Worm (Caenorhabditis elegans) whole organism, L2 larva: ENCODE measurements around the gene Y39A1A.20.
A peak's percentile ranks its signal among the peaks of the same experiment; 100 is the strongest.

Source experiments
- C34F6.9 ChIP-seq: fragments of 150-350 bp; optimal IDR thresholded peaks from 2 replicates; lab custom pipeline; 2014; ENCODE audit warnings: missing biosample characterization, missing genetic modification characterization
- F13H6.1 ChIP-seq: sonication (generic microtip); optimal IDR thresholded peaks from 2 replicates; lab custom pipeline; 2016; ENCODE audit warnings: missing genetic modification characterization, missing compliant biosample characterization
- R02D3.7 ChIP-seq: fragments of 150-350 bp; optimal IDR thresholded peaks from 2 replicates; lab custom pipeline; 2014; ENCODE audit warnings: missing biosample characterization, missing genetic modification characterization
- Y55F3AM.14 ChIP-seq: fragments of 200-800 bp; sonication (Bioruptor generic); optimal IDR thresholded peaks from 2 replicates; lab custom pipeline; 2018; ENCODE audit warnings: mild to moderate bottlenecking, missing genetic modification characterization, missing compliant biosample characterization
- ZK546.5 ChIP-seq: sonication (generic microtip); optimal IDR thresholded peaks from 2 replicates; lab custom pipeline; 2017; ENCODE audit warnings: missing biosample characterization, missing genetic modification characterization
- alr-1 ChIP-seq: fragments of 150-350 bp; optimal IDR thresholded peaks from 2 replicates; lab custom pipeline; 2014; ENCODE audit warnings: missing biosample characterization, missing genetic modification characterization
- aly-2 ChIP-seq: fragments of 150-350 bp; optimal IDR thresholded peaks from 2 replicates; lab custom pipeline; 2014; ENCODE audit warnings: missing biosample characterization, missing genetic modification characterization
- ama-1 ChIP-seq: fragments of 150-350 bp; optimal IDR thresholded peaks from 2 replicates; lab custom pipeline; 2018; ENCODE audit warnings: inconsistent platforms
- blmp-1 ChIP-seq: sonication (generic microtip); optimal IDR thresholded peaks from 2 replicates; lab custom pipeline; 2017; ENCODE audit warnings: missing genetic modification characterization, mild to moderate bottlenecking, missing compliant biosample characterization, antibody characterized with exemption, moderate library complexity; ENCODE audit not compliant: insufficient read depth
- ceh-16 ChIP-seq: fragments of 150-350 bp; optimal IDR thresholded peaks from 2 replicates; lab custom pipeline; 2014; ENCODE audit warnings: missing biosample characterization, missing genetic modification characterization
- ceh-82 ChIP-seq: fragments of 150-350 bp; optimal IDR thresholded peaks from 2 replicates; lab custom pipeline; 2014; ENCODE audit warnings: missing biosample characterization, missing genetic modification characterization
- crh-2 ChIP-seq: sonication (generic microtip); optimal IDR thresholded peaks from 2 replicates; lab custom pipeline; 2017; ENCODE audit warnings: missing biosample characterization, missing genetic modification characterization
- dmd-4 ChIP-seq: sonication (generic microtip); optimal IDR thresholded peaks from 2 replicates; lab custom pipeline; 2017; ENCODE audit warnings: missing biosample characterization, missing genetic modification characterization
- egl-27 ChIP-seq: sonication (generic microtip); optimal IDR thresholded peaks from 3 replicates; lab custom pipeline; 2017; ENCODE audit warnings: missing biosample characterization, missing genetic modification reagents, missing genetic modification characterization
- elt-1 ChIP-seq: fragments of 150-350 bp; optimal IDR thresholded peaks from 2 replicates; lab custom pipeline; 2014; ENCODE audit warnings: missing biosample characterization, missing genetic modification characterization
- elt-3 ChIP-seq: sonication (generic microtip); optimal IDR thresholded peaks from 2 replicates; lab custom pipeline; 2017; ENCODE audit warnings: missing biosample characterization, missing genetic modification characterization
- fos-1 ChIP-seq: fragments of 150-350 bp; optimal IDR thresholded peaks from 2 replicates; lab custom pipeline; 2014; ENCODE audit warnings: missing biosample characterization, missing genetic modification characterization
- gmeb-1 ChIP-seq: fragments of 150-350 bp; optimal IDR thresholded peaks from 2 replicates; lab custom pipeline; 2014; ENCODE audit warnings: missing biosample characterization, missing genetic modification characterization
- lin-11 ChIP-seq: fragments of 150-350 bp; sonication (generic microtip); optimal IDR thresholded peaks from 2 replicates; lab custom pipeline; 2014; ENCODE audit warnings: missing biosample characterization, missing genetic modification characterization, inconsistent platforms, mixed read lengths
- lin-13 ChIP-seq: fragments of 150-350 bp; optimal IDR thresholded peaks from 2 replicates; lab custom pipeline; 2014; ENCODE audit warnings: missing biosample characterization, missing genetic modification reagents, missing genetic modification characterization
- lin-39 ChIP-seq: fragments of 150-350 bp; optimal IDR thresholded peaks from 2 replicates; lab custom pipeline; 2014; ENCODE audit warnings: missing biosample characterization, missing genetic modification reagents, missing genetic modification characterization
- lsy-2 ChIP-seq, 2 experiments: fragments of 150-350 bp in 1 of 2; sonication (generic microtip) in 1 of 2; optimal IDR thresholded peaks; 2 replicates each; lab custom pipeline; 2014 to 2017; ENCODE audit warnings: missing biosample characterization in 2 of 2, missing genetic modification characterization in 2 of 2
- mab-5 ChIP-seq: fragments of 150-350 bp; optimal IDR thresholded peaks from 2 replicates; lab custom pipeline; 2014; ENCODE audit warnings: missing biosample characterization, missing genetic modification characterization
- mbf-1 ChIP-seq: sonication (generic microtip); optimal IDR thresholded peaks from 2 replicates; lab custom pipeline; 2017; ENCODE audit warnings: missing biosample characterization, missing genetic modification characterization
- mdl-1 ChIP-seq, 2 experiments: fragments of 150-350 bp in 1 of 2; sonication (generic microtip) in 1 of 2; optimal IDR thresholded peaks; 2 replicates each; lab custom pipeline; 2017; ENCODE audit warnings: missing biosample characterization in 2 of 2, missing genetic modification characterization in 2 of 2
- nhr-10 ChIP-seq: sonication (generic microtip); optimal IDR thresholded peaks from 2 replicates; lab custom pipeline; 2017; ENCODE audit warnings: missing biosample characterization, missing genetic modification characterization
- nhr-11 ChIP-seq: fragments of 150-350 bp; optimal IDR thresholded peaks from 2 replicates; lab custom pipeline; 2014; ENCODE audit warnings: missing biosample characterization, missing genetic modification characterization
- nhr-12 ChIP-seq: fragments of 150-350 bp; optimal IDR thresholded peaks from 2 replicates; lab custom pipeline; 2014; ENCODE audit warnings: missing biosample characterization, missing genetic modification characterization
- nhr-129 ChIP-seq: fragments of 150-350 bp; optimal IDR thresholded peaks from 2 replicates; lab custom pipeline; 2014; ENCODE audit warnings: missing biosample characterization, missing genetic modification characterization
- nhr-21 ChIP-seq: fragments of 150-350 bp; optimal IDR thresholded peaks from 2 replicates; lab custom pipeline; 2014; ENCODE audit warnings: missing biosample characterization, missing genetic modification characterization
- nhr-23 ChIP-seq: fragments of 150-350 bp; optimal IDR thresholded peaks from 2 replicates; lab custom pipeline; 2014; ENCODE audit warnings: missing biosample characterization, missing genetic modification reagents, missing genetic modification characterization
- nhr-237 ChIP-seq: fragments of 150-350 bp; optimal IDR thresholded peaks from 2 replicates; lab custom pipeline; 2014; ENCODE audit warnings: missing biosample characterization, missing genetic modification characterization
- nhr-25 ChIP-seq: fragments of 150-350 bp; sonication (generic microtip); optimal IDR thresholded peaks from 3 replicates; lab custom pipeline; 2014; ENCODE audit warnings: missing biosample characterization, missing genetic modification characterization
- nhr-6 ChIP-seq: fragments of 150-350 bp; optimal IDR thresholded peaks from 2 replicates; lab custom pipeline; 2014; ENCODE audit warnings: missing biosample characterization, missing genetic modification characterization
- nhr-77 ChIP-seq: fragments of 150-350 bp; optimal IDR thresholded peaks from 2 replicates; lab custom pipeline; 2014; ENCODE audit warnings: missing biosample characterization, missing genetic modification characterization
- peb-1 ChIP-seq: fragments of 150-350 bp; optimal IDR thresholded peaks from 2 replicates; lab custom pipeline; 2014; ENCODE audit warnings: missing biosample characterization, missing genetic modification characterization
- sem-4 ChIP-seq: fragments of 150-350 bp; optimal IDR thresholded peaks from 2 replicates; lab custom pipeline; 2014; ENCODE audit warnings: missing biosample characterization, missing genetic modification reagents, missing genetic modification characterization
- skn-1 ChIP-seq: sonication (generic microtip); optimal IDR thresholded peaks from 2 replicates; lab custom pipeline; 2017; ENCODE audit warnings: missing biosample characterization, missing genetic modification characterization
- sma-3 ChIP-seq: sonication (generic microtip); optimal IDR thresholded peaks from 2 replicates; lab custom pipeline; 2016; ENCODE audit warnings: missing genetic modification reagents, missing genetic modification characterization, missing compliant biosample characterization
- sma-9 ChIP-seq, 2 experiments: fragments of 150-350 bp in 1 of 2; sonication (generic microtip) in 1 of 2; optimal IDR thresholded peaks; 2 replicates each; lab custom pipeline; 2014 to 2016; ENCODE audit warnings: missing genetic modification characterization in 2 of 2, mild to moderate bottlenecking in 1 of 2, missing biosample characterization in 1 of 2, missing compliant biosample characterization in 1 of 2, missing genetic modification reagents in 1 of 2, moderate library complexity in 1 of 2
- snpc-4 ChIP-seq: fragments of 150-350 bp; optimal IDR thresholded peaks from 2 replicates; lab custom pipeline; 2014; ENCODE audit warnings: missing biosample characterization, missing genetic modification characterization
- unc-39 ChIP-seq: fragments of 150-350 bp; optimal IDR thresholded peaks from 2 replicates; lab custom pipeline; 2014; ENCODE audit warnings: missing biosample characterization, missing genetic modification characterization
- unc-55 ChIP-seq: fragments of 150-350 bp; sonication (generic microtip); optimal IDR thresholded peaks from 3 replicates; lab custom pipeline; 2014; ENCODE audit warnings: missing biosample characterization, missing genetic modification reagents, missing genetic modification characterization
- unc-62 ChIP-seq: fragments of 150-350 bp; optimal IDR thresholded peaks from 2 replicates; lab custom pipeline; 2014; ENCODE audit warnings: missing biosample characterization, missing genetic modification reagents, missing genetic modification characterization
- zag-1 ChIP-seq: fragments of 150-350 bp; optimal IDR thresholded peaks from 2 replicates; lab custom pipeline; 2014; ENCODE audit warnings: missing biosample characterization, missing genetic modification characterization
- ztf-1 ChIP-seq: fragments of 200-800 bp; sonication (Bioruptor generic); conservative IDR thresholded peaks from 2 replicates; pipeline ENCODE4 v1.3.6; 2022; ENCODE audit warnings: missing genetic modification characterization, missing compliant biosample characterization
- ztf-11 ChIP-seq: sonication (generic microtip); optimal IDR thresholded peaks from 2 replicates; lab custom pipeline; 2017; ENCODE audit warnings: missing biosample characterization, missing genetic modification characterization
- ztf-4 ChIP-seq: fragments of 150-350 bp; optimal IDR thresholded peaks from 2 replicates; lab custom pipeline; 2014; ENCODE audit warnings: missing biosample characterization, missing genetic modification characterization

Gene Y39A1A.20

ce11 chrIII:10652833-10653232 lies 47.5 kb downstream of the Y39A1A.20 start:
- TF ChIP-seq F13H6.1 (tag; lab: Kevin White, UChicago) (no peak), aly-2 (tag; lab: Kevin White, UChicago) (no peak), elt-3 (tag; lab: Kevin White, UChicago) (no peak), ztf-1 (GFP tag; lab: Robert Waterston, UW) (no peak), nhr-77 (tag; lab: Kevin White, UChicago) (no peak), nhr-6 (tag; lab: Kevin White, UChicago) (no peak), ceh-82 (tag; lab: Kevin White, UChicago) (no peak), alr-1 (tag; lab: Kevin White, UChicago) (no peak), nhr-21 (no peak), Y55F3AM.14 (GFP tag; lab: Kevin White, UChicago) (no peak)

- TF ChIP-seq ztf-11 (tag; lab: Kevin White, UChicago) (no peak), fos-1 (tag; lab: Kevin White, UChicago) (peak; percentile 18), mdl-1 (tag; optimal IDR thresholded peaks at IDR 0.05; lab: Kevin White, UChicago) (peak in 1 of 2 experiments; percentile 24), lin-39 (tag; lab: Kevin White, UChicago) (no peak), C34F6.9 (peak; percentile 53), crh-2 (peak; percentile 20), ceh-82 (tag; lab: Kevin White, UChicago) (no peak), lin-13 (GFP tag; lab: Kevin White, UChicago) (no peak), unc-39 (no peak), ama-1 (no peak), F13H6.1 (tag; lab: Kevin White, UChicago) (peak; percentile 83), ztf-4 (tag; lab: Kevin White, UChicago) (no peak), gmeb-1 (tag; lab: Kevin White, UChicago) (no peak), nhr-12 (tag; lab: Kevin White, UChicago) (no peak), nhr-11 (tag; lab: Kevin White, UChicago) (no peak), ztf-1 (GFP tag; lab: Robert Waterston, UW) (no peak), mbf-1 (tag; lab: Kevin White, UChicago) (no peak), R02D3.7 (tag; lab: Kevin White, UChicago) (no peak), unc-55 (GFP tag; lab: Kevin White, UChicago) (peak; percentile 62), nhr-21 (no peak), dmd-4 (tag; lab: Kevin White, UChicago) (no peak), peb-1 (tag; lab: Kevin White, UChicago) (no peak), snpc-4 (tag; lab: Kevin White, UChicago) (no peak), unc-62 (GFP tag; lab: Kevin White, UChicago) (no peak), nhr-6 (tag; lab: Kevin White, UChicago) (no peak), nhr-10 (tag; lab: Kevin White, UChicago) (no peak), nhr-129 (tag; lab: Kevin White, UChicago) (peak; percentile 46), elt-3 (tag; lab: Kevin White, UChicago) (no peak), elt-1 (tag; lab: Kevin White, UChicago) (no peak), ceh-16 (no peak), aly-2 (tag; lab: Kevin White, UChicago) (no peak), nhr-237 (tag; lab: Kevin White, UChicago) (no peak), sem-4 (tag; lab: Kevin White, UChicago) (no peak), skn-1 (tag; lab: Kevin White, UChicago) (no peak), egl-27 (tag; lab: Kevin White, UChicago) (peak; percentile 5), sma-9 (GFP tag; optimal IDR thresholded peaks at IDR 0.05; lab: Kevin White, UChicago) (no peak), sma-9 (tag; optimal IDR thresholded peaks at IDR 0.05; lab: Kevin White, UChicago) (no peak), zag-1 (tag; lab: Kevin White, UChicago) (peak; percentile 20), ZK546.5 (tag; lab: Kevin White, UChicago) (no peak), blmp-1 (no peak), alr-1 (tag; lab: Kevin White, UChicago) (no peak), sma-3 (GFP tag; lab: Kevin White, UChicago) (no peak), lsy-2 (tag; optimal IDR thresholded peaks at IDR 0.05; lab: Kevin White, UChicago) (peak; percentile 38 to 61), lin-11 (tag; lab: Kevin White, UChicago) (peak; percentile 34), mab-5 (tag; lab: Kevin White, UChicago) (peak; percentile 20), Y55F3AM.14 (GFP tag; lab: Kevin White, UChicago) (no peak), nhr-25 (tag; lab: Kevin White, UChicago) (peak; percentile 6), nhr-23 (tag; lab: Kevin White, UChicago) (no peak), nhr-77 (tag; lab: Kevin White, UChicago) (no peak)
- TF ChIP-seq, all 48 proteins: peak for 13
Observed at ce11 chrIII:10651634-10652033, 48.7 kb downstream of the Y39A1A.20 start.
